Worm (Caenorhabditis elegans) whole organism, midembryonic: Measurements from ENCODE around the gene R193.2.

Experiments
- T22C8.4 ChIP-seq: fragments of 200-800 bp; sonication (Bioruptor generic); IDR thresholded peaks from 2 replicates; pipeline ENCODE4 v1.3.6; 2022; ENCODE audit warnings: missing genetic modification characterization, missing compliant biosample characterization
- flt-1 ChIP-seq: fragments of 200-800 bp; sonication (Bioruptor generic); IDR thresholded peaks from 2 replicates; pipeline ENCODE4 v1.3.6; 2022; ENCODE audit warnings: missing genetic modification characterization, missing compliant biosample characterization
- klf-2 ChIP-seq: fragments of 200-800 bp; sonication (Bioruptor generic); conservative IDR thresholded peaks from 2 replicates; pipeline ENCODE4 v1.3.6; 2022; ENCODE audit warnings: missing genetic modification reagents, missing genetic modification characterization, missing compliant biosample characterization
- med-1 ChIP-seq: sonication (generic microtip); optimal IDR thresholded peaks from 2 replicates; lab custom pipeline; 2017; ENCODE audit warnings: missing genetic modification characterization, mild to moderate bottlenecking, missing compliant biosample characterization, antibody characterized with exemption, missing genetic modification reagents; ENCODE audit not compliant: insufficient read depth
- ztf-23 ChIP-seq: fragments of 200-800 bp; sonication (Bioruptor generic); IDR thresholded peaks from 2 replicates; pipeline ENCODE4 v1.3.6; 2022; ENCODE audit warnings: missing genetic modification reagents, missing genetic modification characterization, missing compliant biosample characterization

DNA sequence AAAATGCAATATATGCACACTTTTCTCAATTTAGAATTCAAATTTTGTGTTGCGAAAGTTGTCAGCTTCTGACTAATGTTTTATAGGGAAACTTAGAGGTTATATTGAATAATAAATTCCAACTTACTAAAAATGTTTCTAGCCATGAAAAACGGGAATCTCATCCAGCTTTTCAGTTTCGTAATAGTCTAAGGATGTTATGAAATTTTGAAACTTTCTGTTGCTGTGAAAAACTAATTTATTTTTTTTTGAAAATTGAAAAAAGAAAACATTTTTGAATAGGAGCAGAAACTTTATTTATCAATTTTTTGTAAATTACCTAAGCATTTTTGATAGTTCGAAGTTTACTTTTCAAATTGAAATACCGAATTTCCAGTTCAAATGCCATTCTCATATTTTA lies 26.8 kb downstream of the R193.2 start:
- TF ChIP-seq T22C8.4 (GFP tag; lab: Robert Waterston, UW): no peak
- no peak for TF ChIP-seq flt-1
- no peak for TF ChIP-seq klf-2 (GFP tag; lab: Robert Waterston, UW)
- no peak for TF ChIP-seq med-1 (GFP tag; lab: Kevin White, UChicago)
- no peak for TF ChIP-seq ztf-23 (GFP tag; lab: Robert Waterston, UW)
